Fruit fly (Drosophila melanogaster) whole organism, embryonic: ENCODE measurements around the gene CG14104.

ENCODE experiments used
- ATbp ChIP-seq: fragments of 200-800 bp; sonication (Bioruptor generic); optimal IDR thresholded peaks from 2 replicates; lab custom pipeline; 2017; ENCODE audit warnings: missing biosample characterization, mild to moderate bottlenecking, missing genetic modification characterization, missing genetic modification reagents
- Abd-B ChIP-seq: fragments of 200-800 bp; sonication (Bioruptor generic); optimal IDR thresholded peaks from 2 replicates; lab custom pipeline; 2018; ENCODE audit warnings: missing biosample characterization, mild to moderate bottlenecking, missing genetic modification characterization, moderate library complexity
- Atf-2 ChIP-seq: fragments of 200-800 bp; sonication (Bioruptor generic); optimal IDR thresholded peaks from 2 replicates; lab custom pipeline; 2016; ENCODE audit warnings: missing biosample characterization, missing genetic modification characterization
- B-H2 ChIP-seq: fragments of 200-800 bp; sonication (Bioruptor generic); optimal IDR thresholded peaks from 2 replicates; lab custom pipeline; 2018; ENCODE audit warnings: missing biosample characterization, mild to moderate bottlenecking, missing genetic modification characterization
- CG10654 ChIP-seq: fragments of 200-800 bp; sonication (Bioruptor generic); optimal IDR thresholded peaks from 2 replicates; lab custom pipeline; 2016; ENCODE audit warnings: missing biosample characterization, missing genetic modification characterization
- CG13287 ChIP-seq: fragments of 200-800 bp; sonication (Bioruptor generic); IDR thresholded peaks from 2 replicates; pipeline ENCODE4 v1.3.6; 2022; ENCODE audit warnings: missing biosample characterization, missing genetic modification characterization; ENCODE audit not compliant: partially characterized antibody
- CG14014 ChIP-seq: fragments of 200-800 bp; sonication (Bioruptor generic); IDR thresholded peaks from 2 replicates; pipeline ENCODE4 v1.3.6; 2022; ENCODE audit warnings: missing biosample characterization, missing genetic modification characterization
- CG14710 ChIP-seq: fragments of 200-800 bp; sonication (Bioruptor generic); optimal IDR thresholded peaks from 3 replicates; lab custom pipeline; 2019; ENCODE audit warnings: missing biosample characterization, mild to moderate bottlenecking, missing genetic modification characterization, moderate library complexity
- CG14965 ChIP-seq: fragments of 200-800 bp; sonication (Bioruptor generic); optimal IDR thresholded peaks from 2 replicates; lab custom pipeline; 2016; ENCODE audit warnings: missing biosample characterization, missing genetic modification characterization, borderline replicate concordance
- CG15479 ChIP-seq: fragments of 200-800 bp; sonication (Bioruptor generic); optimal IDR thresholded peaks from 3 replicates; lab custom pipeline; 2019; ENCODE audit warnings: missing biosample characterization, mild to moderate bottlenecking, missing genetic modification characterization, moderate library complexity
- CG17186 ChIP-seq: fragments of 200-800 bp; sonication (Bioruptor generic); optimal IDR thresholded peaks from 3 replicates; lab custom pipeline; 2017; ENCODE audit warnings: missing biosample characterization, missing genetic modification reagents, missing genetic modification characterization
- CG17802 ChIP-seq: fragments of 200-800 bp; sonication (Bioruptor generic); optimal IDR thresholded peaks from 2 replicates; lab custom pipeline; 2018; ENCODE audit warnings: missing biosample characterization, mild to moderate bottlenecking, missing genetic modification characterization, moderate library complexity
- CG18764 ChIP-seq: fragments of 200-800 bp; sonication (Bioruptor generic); optimal IDR thresholded peaks from 3 replicates; lab custom pipeline; 2016; ENCODE audit warnings: missing biosample characterization, missing genetic modification characterization
- CG31365 ChIP-seq: fragments of 200-800 bp; sonication (Bioruptor generic); optimal IDR thresholded peaks from 2 replicates; lab custom pipeline; 2018; ENCODE audit warnings: missing biosample characterization, mild to moderate bottlenecking, missing genetic modification characterization
- CG7745 ChIP-seq: fragments of 200-800 bp; sonication (Bioruptor generic); optimal IDR thresholded peaks from 2 replicates; lab custom pipeline; 2018; ENCODE audit warnings: missing biosample characterization, mild to moderate bottlenecking, missing genetic modification characterization, moderate library complexity
- CG8089 ChIP-seq: fragments of 200-800 bp; sonication (Bioruptor generic); optimal IDR thresholded peaks from 3 replicates; lab custom pipeline; 2016; ENCODE audit warnings: missing biosample characterization, missing genetic modification characterization
- CG8290 ChIP-seq, 3 experiments: fragments of 200-800 bp; sonication (Bioruptor generic); optimal IDR thresholded peaks; 2 replicates each; lab custom pipeline; 2016 to 2019; ENCODE audit warnings: missing biosample characterization in 3 of 3, missing genetic modification characterization in 3 of 3, mild to moderate bottlenecking in 2 of 3, moderate library complexity in 1 of 3
- CG8388 ChIP-seq: fragments of 200-800 bp; sonication (Bioruptor generic); optimal IDR thresholded peaks from 2 replicates; lab custom pipeline; 2019; ENCODE audit warnings: missing biosample characterization, mild to moderate bottlenecking, missing genetic modification characterization, moderate library complexity
- CG8478 ChIP-seq: fragments of >200 bp; optimal IDR thresholded peaks from 2 replicates; lab custom pipeline; 2018
- CG9727 ChIP-seq: fragments of 200-800 bp; sonication (Bioruptor generic); optimal IDR thresholded peaks from 3 replicates; lab custom pipeline; 2017; ENCODE audit warnings: missing biosample characterization, mild to moderate bottlenecking, missing genetic modification characterization
- CG9817 ChIP-seq: fragments of 200-800 bp; sonication (Bioruptor generic); optimal IDR thresholded peaks from 2 replicates; lab custom pipeline; 2018; ENCODE audit warnings: missing biosample characterization, mild to moderate bottlenecking, missing genetic modification characterization, moderate library complexity
- CG9876 ChIP-seq: fragments of 200-800 bp; sonication (Bioruptor generic); optimal IDR thresholded peaks from 2 replicates; lab custom pipeline; 2016; ENCODE audit warnings: missing biosample characterization, missing genetic modification characterization
- CG9932 ChIP-seq: fragments of 200-800 bp; sonication (Bioruptor generic); IDR thresholded peaks from 2 replicates; pipeline ENCODE4 v1.3.6; 2022; ENCODE audit warnings: missing biosample characterization, missing genetic modification characterization
- CkIIα-i1 ChIP-seq: fragments of 200-800 bp; sonication (Bioruptor generic); IDR thresholded peaks from 2 replicates; pipeline ENCODE4 v1.3.6; 2022; ENCODE audit warnings: missing biosample characterization, missing genetic modification characterization
- CrebB ChIP-seq: fragments of 200-800 bp; sonication (Bioruptor generic); optimal IDR thresholded peaks from 3 replicates; lab custom pipeline; 2018; ENCODE audit warnings: missing biosample characterization, mild to moderate bottlenecking, missing genetic modification characterization
- Dad ChIP-seq: fragments of 200-800 bp; sonication (Bioruptor generic); optimal IDR thresholded peaks from 3 replicates; lab custom pipeline; 2016; ENCODE audit warnings: missing biosample characterization, missing genetic modification characterization
- Ets65A ChIP-seq: fragments of 200-800 bp; sonication (Bioruptor generic); peaks from one replicate; lab custom pipeline; 2016; ENCODE audit warnings: missing biosample characterization, missing genetic modification characterization
- Hmr ChIP-seq: fragments of 200-800 bp; sonication (Bioruptor generic); optimal IDR thresholded peaks from 3 replicates; lab custom pipeline; 2017; ENCODE audit warnings: mild to moderate bottlenecking, missing biosample characterization, missing genetic modification reagents, missing genetic modification characterization
- Sox102F ChIP-seq: fragments of 200-800 bp; sonication (Bioruptor generic); optimal IDR thresholded peaks from 2 replicates; lab custom pipeline; 2018; ENCODE audit warnings: missing biosample characterization, mild to moderate bottlenecking, missing genetic modification characterization, moderate library complexity
- bigmax ChIP-seq: fragments of 200-800 bp; sonication (Bioruptor generic); optimal IDR thresholded peaks from 2 replicates; lab custom pipeline; 2018; ENCODE audit warnings: missing biosample characterization, mild to moderate bottlenecking, missing genetic modification characterization
- btn ChIP-seq: fragments of 200-800 bp; sonication (Bioruptor generic); optimal IDR thresholded peaks from 2 replicates; lab custom pipeline; 2016; ENCODE audit warnings: missing biosample characterization, missing genetic modification characterization
- chif ChIP-seq, 2 experiments: fragments of 200-800 bp; sonication (Bioruptor generic); optimal IDR thresholded peaks; 3 replicates each; lab custom pipeline; 2016; ENCODE audit warnings: missing biosample characterization in 2 of 2, missing genetic modification characterization in 2 of 2
- disco-r ChIP-seq: fragments of 200-800 bp; sonication (Bioruptor generic); optimal IDR thresholded peaks from 2 replicates; lab custom pipeline; 2016; ENCODE audit warnings: missing biosample characterization, missing genetic modification characterization
- dmrt11E ChIP-seq: fragments of 200-800 bp; sonication (Bioruptor generic); optimal IDR thresholded peaks from 3 replicates; lab custom pipeline; 2018; ENCODE audit warnings: missing biosample characterization, mild to moderate bottlenecking, missing genetic modification characterization, moderate library complexity
- fd102C ChIP-seq: fragments of 200-800 bp; sonication (Bioruptor generic); optimal IDR thresholded peaks from 2 replicates; lab custom pipeline; 2018; ENCODE audit warnings: missing biosample characterization, mild to moderate bottlenecking, missing genetic modification characterization, moderate library complexity
- gce ChIP-seq: fragments of 200-800 bp; sonication (Bioruptor generic); IDR thresholded peaks from 3 replicates; pipeline ENCODE4 v1.3.6; 2022; ENCODE audit warnings: missing biosample characterization, missing genetic modification characterization
- gcm2 ChIP-seq: fragments of 200-800 bp; sonication (Bioruptor generic); optimal IDR thresholded peaks from 2 replicates; lab custom pipeline; 2016; ENCODE audit warnings: missing biosample characterization, missing genetic modification characterization
- grau ChIP-seq: fragments of 200-800 bp; optimal IDR thresholded peaks from 3 replicates; lab custom pipeline; 2019; ENCODE audit warnings: missing biosample characterization, mild to moderate bottlenecking, missing genetic modification characterization, moderate library complexity
- nau ChIP-seq: fragments of 200-800 bp; sonication (Bioruptor generic); optimal IDR thresholded peaks from 3 replicates; lab custom pipeline; 2017; ENCODE audit warnings: missing biosample characterization, mild to moderate bottlenecking, missing genetic modification characterization, missing genetic modification reagents
- onecut ChIP-seq: fragments of 200-800 bp; sonication (Bioruptor generic); IDR thresholded peaks from 2 replicates; pipeline ENCODE4 v1.3.6; 2022; ENCODE audit warnings: missing biosample characterization, missing genetic modification characterization
- org-1 ChIP-seq: fragments of 200-800 bp; sonication (Bioruptor generic); optimal IDR thresholded peaks from 2 replicates; lab custom pipeline; 2017; ENCODE audit warnings: missing biosample characterization, missing genetic modification characterization
- ranshi ChIP-seq: fragments of 200-800 bp; sonication (Bioruptor generic); IDR thresholded peaks from 2 replicates; pipeline ENCODE4 v1.3.6; 2022; ENCODE audit warnings: missing biosample characterization, missing genetic modification characterization
- sna ChIP-seq: fragments of 200-800 bp; sonication (Bioruptor generic); IDR thresholded peaks from 2 replicates; pipeline ENCODE4 v1.3.6; 2022; ENCODE audit warnings: missing biosample characterization, missing genetic modification characterization; ENCODE audit not compliant: partially characterized antibody
- sob ChIP-seq: fragments of 200-800 bp; sonication (Bioruptor generic); IDR thresholded peaks from 2 replicates; pipeline ENCODE4 v1.3.6; 2022; ENCODE audit warnings: missing biosample characterization, missing genetic modification characterization
- stc ChIP-seq: fragments of 200-800 bp; sonication (Bioruptor generic); IDR thresholded peaks from 2 replicates; pipeline ENCODE4 v1.3.6; 2022; ENCODE audit warnings: missing biosample characterization, missing genetic modification characterization
- tap ChIP-seq: fragments of 200-800 bp; optimal IDR thresholded peaks from 3 replicates; lab custom pipeline; 2019; ENCODE audit warnings: missing biosample characterization, mild to moderate bottlenecking, missing genetic modification characterization, moderate library complexity
- tll ChIP-seq, 2 experiments: fragments of 200-800 bp in 1 of 2; fragments of >200 bp in 1 of 2; sonication (Bioruptor generic) in 1 of 2; optimal IDR thresholded peaks; 2 replicates each; lab custom pipeline; 2017 to 2019; ENCODE audit warnings: missing biosample characterization in 2 of 2, missing genetic modification characterization in 2 of 2, mild to moderate bottlenecking in 1 of 2, moderate library complexity in 1 of 2
- trh ChIP-seq: fragments of 200-800 bp; sonication (Bioruptor generic); optimal IDR thresholded peaks from 2 replicates; lab custom pipeline; 2016; ENCODE audit warnings: missing biosample characterization, missing genetic modification characterization
- tx ChIP-seq: fragments of 200-800 bp; sonication (Bioruptor generic); optimal IDR thresholded peaks from 2 replicates; lab custom pipeline; 2016; ENCODE audit warnings: missing biosample characterization, missing genetic modification characterization

The CG14104 gene

dm6 chr3L:19817807-19818531, 11.0 kb upstream of the CG14104 start, which contains the start of the genes Fibp and Deaf1 (continued):
- TF ChIP-seq CG9817 (tag; lab: Kevin White, UChicago) = peak; percentile 80
- no peak; the same call in 1 of the 2 replicates for TF ChIP-seq onecut (GFP tag; lab: Robert Waterston, UW)
- peak; percentile 39; the same call in 1 of the 2 replicates for TF ChIP-seq ranshi (GFP tag; lab: Robert Waterston, UW)
- peak; percentile 81; the same call in 1 of the 2 replicates for TF ChIP-seq sob (GFP tag; lab: Robert Waterston, UW)
- no peak; the same call in 2 of the 3 replicates for TF ChIP-seq gce (GFP tag; lab: Robert Waterston, UW)
- no peak for TF ChIP-seq btn (GFP tag; lab: Kevin White, UChicago)
- TF ChIP-seq fd102C (GFP tag; lab: Kevin White, UChicago) = no peak
- TF ChIP-seq CG8089 = peak; percentile 66
- peak; percentile 60; the same call in 1 of the 2 replicates for TF ChIP-seq CG14014
- peak; percentile 98 for TF ChIP-seq Ets65A
- peak; percentile 79 for TF ChIP-seq Dad
- TF ChIP-seq stc (GFP tag; lab: Robert Waterston, UW) = no peak
- no peak for TF ChIP-seq nau (GFP tag; lab: Kevin White, UChicago)
- TF ChIP-seq tx (GFP tag; lab: Kevin White, UChicago) = peak; percentile 82
- peak; percentile 57 for TF ChIP-seq trh (GFP tag; lab: Kevin White, UChicago)
- TF ChIP-seq CG13287 (GFP tag; lab: Robert Waterston, UW) = peak; percentile 94
- TF ChIP-seq sna (GFP tag; lab: Robert Waterston, UW) = peak; percentile 94
- peak; percentile 79 for TF ChIP-seq dmrt11E (tag; lab: Kevin White, UChicago)
- TF ChIP-seq B-H2 (GFP tag; lab: Kevin White, UChicago) = peak; percentile 64
- TF ChIP-seq CG7745 (tag; lab: Kevin White, UChicago) = no peak
- no peak for TF ChIP-seq CG8478
- peak; percentile 72 for TF ChIP-seq Hmr (GFP tag; lab: Kevin White, UChicago)
- peak; percentile 87 for TF ChIP-seq CG14710 (tag; lab: Kevin White, UChicago)
- TF ChIP-seq CrebB = no peak
- peak; percentile 79 for TF ChIP-seq grau (tag; lab: Kevin White, UChicago)
- no peak for TF ChIP-seq CG17802
- no peak for TF ChIP-seq Sox102F (GFP tag; lab: Kevin White, UChicago)
- TF ChIP-seq gcm2 (GFP tag; lab: Kevin White, UChicago) = peak; percentile 14
- TF ChIP-seq CG15479 (GFP tag; lab: Kevin White, UChicago) = no peak
- TF ChIP-seq CG14965 = no peak
- peak; percentile 83 for TF ChIP-seq CG8290 (GFP tag; optimal IDR thresholded peaks at IDR 0.05; lab: Kevin White, UChicago)
- peak; percentile 48 to 91 for TF ChIP-seq CG8290 (tag; optimal IDR thresholded peaks at IDR 0.05; lab: Kevin White, UChicago)
- no peak for TF ChIP-seq ATbp (GFP tag; lab: Kevin White, UChicago)
- peak; percentile 83 for TF ChIP-seq CG9727 (GFP tag; lab: Kevin White, UChicago)
- TF ChIP-seq tll (GFP tag; optimal IDR thresholded peaks at IDR 0.05; lab: Kevin White, UChicago) = peak in 1 of 2 experiments; percentile 12
- peak; percentile 96 for TF ChIP-seq CG9932 (GFP tag; lab: Robert Waterston, UW)
- TF ChIP-seq bigmax = no peak
- TF ChIP-seq chif (GFP tag; optimal IDR thresholded peaks at IDR 0.05; lab: Kevin White, UChicago) = peak; percentile 75 to 80
- TF ChIP-seq org-1 (GFP tag; lab: Kevin White, UChicago) = no peak
- TF ChIP-seq Abd-B (GFP tag; lab: Kevin White, UChicago) = peak; percentile 87
- TF ChIP-seq CG31365 (tag; lab: Kevin White, UChicago) = no peak
- no peak for TF ChIP-seq CkIIα-i1 (GFP tag; lab: Robert Waterston, UW)
- peak; percentile 85 for TF ChIP-seq Atf-2 (GFP tag; lab: Kevin White, UChicago)
- TF ChIP-seq CG18764 (GFP tag; lab: Kevin White, UChicago) = peak; percentile 56
- peak; percentile 33 for TF ChIP-seq CG8388 (GFP tag; lab: Kevin White, UChicago)
- TF ChIP-seq CG17186 (GFP tag; lab: Kevin White, UChicago) = peak; percentile 58
- TF ChIP-seq CG10654 (GFP tag; lab: Kevin White, UChicago) = peak; percentile 68
- peak; percentile 82 for TF ChIP-seq CG9876 (GFP tag; lab: Kevin White, UChicago)
- TF ChIP-seq tap (tag; lab: Kevin White, UChicago) = no peak
- TF ChIP-seq disco-r (GFP tag; lab: Kevin White, UChicago) = peak; percentile 56
